Worm (Caenorhabditis elegans) whole organism, early embryonic: ENCODE data around the gene scav-2.

Source experiments
- ama-1 ChIP-seq: fragments of 150-350 bp; optimal IDR thresholded peaks from 2 replicates; lab custom pipeline; 2014
- ceh-13 ChIP-seq: fragments of 200-800 bp; sonication (Bioruptor generic); optimal IDR thresholded peaks from 2 replicates; lab custom pipeline; 2018; ENCODE audit warnings: mild to moderate bottlenecking, missing genetic modification characterization, missing compliant biosample characterization
- ceh-36 ChIP-seq: sonication (generic microtip); optimal IDR thresholded peaks from 2 replicates; lab custom pipeline; 2016; ENCODE audit warnings: missing genetic modification characterization, inconsistent platforms, missing compliant biosample characterization
- ets-7 ChIP-seq: sonication (generic microtip); optimal IDR thresholded peaks from 2 replicates; lab custom pipeline; 2016; ENCODE audit warnings: missing genotype, missing genetic modification characterization, missing compliant biosample characterization
- sea-1 ChIP-seq: fragments of 200-800 bp; sonication (Bioruptor generic); conservative IDR thresholded peaks from 2 replicates; pipeline ENCODE4 v1.3.6; 2022; ENCODE audit warnings: missing genetic modification characterization, missing compliant biosample characterization

DNA sequence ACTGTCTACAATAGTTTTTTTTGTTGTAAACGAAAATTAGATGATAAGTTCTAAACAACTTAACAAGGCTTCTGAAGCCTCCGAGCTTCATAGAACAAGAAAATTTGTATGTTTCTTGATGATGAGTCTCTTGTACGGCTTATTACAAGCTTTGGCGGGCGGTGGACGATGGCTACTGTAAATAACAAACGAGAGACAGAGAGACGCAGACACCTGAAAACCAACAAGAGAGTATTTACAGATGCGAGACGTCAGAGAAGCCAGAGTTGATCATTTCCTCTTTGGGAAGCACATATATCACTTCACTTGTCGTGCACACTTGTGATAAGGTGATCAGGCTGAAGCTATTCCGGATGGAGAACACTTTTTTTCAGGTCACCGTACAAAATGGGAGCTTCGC lies 24.3 kb downstream of the scav-2 start:
- TF ChIP-seq sea-1 (GFP tag; lab: Robert Waterston, UW): no peak
- TF ChIP-seq ama-1 (lab: Kevin White, UChicago): no peak
- no peak for TF ChIP-seq ets-7 (tag; lab: Kevin White, UChicago)
- no peak for TF ChIP-seq ceh-13 (GFP tag; lab: Kevin White, UChicago)
- no peak for TF ChIP-seq ceh-36
